Worm (Caenorhabditis elegans) whole organism, young adult: ENCODE measurements around the gene F20D6.2.

ENCODE experiments used
- B0336.3 ChIP-seq: fragments of 200-800 bp; sonication (Bioruptor generic); IDR thresholded peaks from 2 replicates; pipeline ENCODE4 v1.3.6; 2022; ENCODE audit warnings: missing genetic modification characterization, missing compliant biosample characterization
- F23B12.7 ChIP-seq: sonication (generic microtip); optimal IDR thresholded peaks from 2 replicates; lab custom pipeline; 2017; ENCODE audit warnings: missing genetic modification characterization, mild to moderate bottlenecking, missing compliant biosample characterization, antibody characterized with exemption, moderate library complexity; ENCODE audit not compliant: insufficient read depth
- F49E8.2 ChIP-seq: sonication (generic microtip); optimal IDR thresholded peaks from 3 replicates; lab custom pipeline; 2017; ENCODE audit warnings: missing genetic modification characterization, mild to moderate bottlenecking, missing compliant biosample characterization, antibody characterized with exemption, moderate library complexity; ENCODE audit not compliant: insufficient read depth
- Y53F4B.3 ChIP-seq: fragments of 200-800 bp; sonication (Bioruptor generic); IDR thresholded peaks from 2 replicates; pipeline ENCODE4 v1.3.6; 2022; ENCODE audit warnings: missing genetic modification reagents, missing genetic modification characterization, missing compliant biosample characterization
- ZK185.1 ChIP-seq: sonication (generic microtip); optimal IDR thresholded peaks from 2 replicates; lab custom pipeline; 2016; ENCODE audit warnings: mild to moderate bottlenecking, missing genetic modification characterization, missing compliant biosample characterization; ENCODE audit not compliant: poor library complexity, severe bottlenecking
- aptf-2 ChIP-seq: fragments of 200-800 bp; sonication (Bioruptor generic); conservative IDR thresholded peaks from 2 replicates; pipeline ENCODE4 v1.3.6; 2022; ENCODE audit warnings: missing genetic modification reagents, missing genetic modification characterization, missing compliant biosample characterization
- atf-7 ChIP-seq: sonication (generic microtip); optimal IDR thresholded peaks from 2 replicates; lab custom pipeline; 2017; ENCODE audit warnings: mild to moderate bottlenecking, missing genetic modification characterization, missing compliant biosample characterization
- attf-5 ChIP-seq: fragments of 200-800 bp; sonication (Bioruptor generic); optimal IDR thresholded peaks from 2 replicates; lab custom pipeline; 2018; ENCODE audit warnings: mild to moderate bottlenecking, missing genetic modification characterization, missing compliant biosample characterization
- attf-6 ChIP-seq: fragments of 200-800 bp; sonication (Bioruptor generic); IDR thresholded peaks from 2 replicates; pipeline ENCODE4 v1.3.6; 2022; ENCODE audit warnings: missing genetic modification reagents, missing genetic modification characterization, missing compliant biosample characterization
- bed-2 ChIP-seq: fragments of 200-800 bp; sonication (Bioruptor generic); IDR thresholded peaks from 2 replicates; pipeline ENCODE4 v1.3.6; 2022; ENCODE audit warnings: missing genetic modification reagents, missing genetic modification characterization, missing compliant biosample characterization
- ceh-27 ChIP-seq: fragments of 200-800 bp; sonication (Bioruptor generic); optimal IDR thresholded peaks from 2 replicates; lab custom pipeline; 2018; ENCODE audit warnings: mild to moderate bottlenecking, missing genetic modification characterization, moderate library complexity, missing compliant biosample characterization
- ceh-58 ChIP-seq: fragments of 200-800 bp; sonication (Bioruptor generic); IDR thresholded peaks from 2 replicates; pipeline ENCODE4 v1.3.6; 2022; ENCODE audit warnings: missing genetic modification characterization, missing compliant biosample characterization
- ceh-91 ChIP-seq: fragments of 200-800 bp; sonication (Bioruptor generic); IDR thresholded peaks from 2 replicates; pipeline ENCODE4 v1.3.6; 2022; ENCODE audit warnings: missing genetic modification reagents, missing genetic modification characterization, missing compliant biosample characterization
- fkh-3 ChIP-seq: sonication (generic microtip); optimal IDR thresholded peaks from 2 replicates; lab custom pipeline; 2016; ENCODE audit warnings: mild to moderate bottlenecking, missing genetic modification characterization, missing compliant biosample characterization
- hsf-1 ChIP-seq: fragments of 200-800 bp; sonication (Bioruptor generic); IDR thresholded peaks from 2 replicates; pipeline ENCODE4 v1.3.6; 2022; ENCODE audit warnings: missing genetic modification reagents, missing genetic modification characterization, missing compliant biosample characterization
- let-526 ChIP-seq: fragments of 200-800 bp; sonication (Bioruptor generic); IDR thresholded peaks from 2 replicates; pipeline ENCODE4 v1.3.6; 2022; ENCODE audit warnings: missing genetic modification reagents, missing genetic modification characterization, missing compliant biosample characterization
- let-607 ChIP-seq, 2 experiments: fragments of 200-800 bp in 1 of 2; sonication (Bioruptor generic) in 1 of 2; sonication (generic microtip) in 1 of 2; optimal IDR thresholded peaks; 2 replicates each; lab custom pipeline; 2016 to 2018; ENCODE audit warnings: mild to moderate bottlenecking in 2 of 2, missing compliant biosample characterization in 2 of 2, missing genetic modification characterization in 2 of 2, moderate library complexity in 2 of 2, missing genotype in 1 of 2
- lir-1 ChIP-seq: fragments of 200-800 bp; sonication (Bioruptor generic); conservative IDR thresholded peaks from 2 replicates; pipeline ENCODE4 v1.3.6; 2022; ENCODE audit warnings: missing genetic modification reagents, missing genetic modification characterization, missing compliant biosample characterization
- lsy-27 ChIP-seq: sonication (generic microtip); optimal IDR thresholded peaks from 2 replicates; lab custom pipeline; 2017; ENCODE audit warnings: missing genetic modification characterization, mild to moderate bottlenecking, missing compliant biosample characterization, antibody characterized with exemption, missing genotype, borderline replicate concordance; ENCODE audit not compliant: insufficient read depth
- mel-28 ChIP-seq: sonication (generic microtip); optimal IDR thresholded peaks from 2 replicates; lab custom pipeline; 2016; ENCODE audit warnings: borderline replicate concordance, mild to moderate bottlenecking, missing genetic modification characterization, missing compliant biosample characterization
- nfya-2 ChIP-seq: fragments of 200-800 bp; sonication (Bioruptor generic); IDR thresholded peaks from 2 replicates; pipeline ENCODE4 v1.3.6; 2022; ENCODE audit warnings: missing genetic modification reagents, missing genetic modification characterization, missing compliant biosample characterization
- nhr-80 ChIP-seq: sonication (generic microtip); optimal IDR thresholded peaks from 2 replicates; lab custom pipeline; 2016; ENCODE audit warnings: missing genetic modification characterization, missing compliant biosample characterization
- rcor-1 ChIP-seq: fragments of 200-800 bp; sonication (Bioruptor generic); IDR thresholded peaks from 2 replicates; pipeline ENCODE4 v1.3.6; 2022; ENCODE audit warnings: missing genetic modification reagents, missing genetic modification characterization, missing compliant biosample characterization
- sdz-38 ChIP-seq: sonication (generic microtip); optimal IDR thresholded peaks from 2 replicates; lab custom pipeline; 2016; ENCODE audit warnings: missing genotype, missing genetic modification characterization, missing compliant biosample characterization
- snpc-3.4 ChIP-seq: sonication (generic microtip); optimal IDR thresholded peaks from 2 replicates; lab custom pipeline; 2017; ENCODE audit warnings: missing genetic modification characterization, mild to moderate bottlenecking, missing compliant biosample characterization, antibody characterized with exemption, moderate library complexity, missing genotype, missing genetic modification reagents
- somi-1 ChIP-seq: fragments of 200-800 bp; sonication (Bioruptor generic); optimal IDR thresholded peaks from 2 replicates; lab custom pipeline; 2018; ENCODE audit warnings: mild to moderate bottlenecking, missing genetic modification characterization, missing compliant biosample characterization
- tbp1 ChIP-seq: fragments of 200-800 bp; sonication (Bioruptor generic); optimal IDR thresholded peaks from 2 replicates; lab custom pipeline; 2018; ENCODE audit warnings: mild to moderate bottlenecking, missing genetic modification characterization, missing compliant biosample characterization
- tlf-1 ChIP-seq: fragments of 200-800 bp; sonication (Bioruptor generic); optimal IDR thresholded peaks from 2 replicates; lab custom pipeline; 2018; ENCODE audit warnings: mild to moderate bottlenecking, missing genetic modification characterization, missing compliant biosample characterization
- unc-130 ChIP-seq: sonication (generic microtip); optimal IDR thresholded peaks from 2 replicates; lab custom pipeline; 2016; ENCODE audit warnings: missing genetic modification reagents, missing genetic modification characterization, missing compliant biosample characterization
- ztf-26 ChIP-seq: sonication (generic microtip); optimal IDR thresholded peaks from 2 replicates; lab custom pipeline; 2017; ENCODE audit warnings: missing genetic modification characterization, missing compliant biosample characterization
- ztf-3 ChIP-seq: fragments of 200-800 bp; sonication (Bioruptor generic); optimal IDR thresholded peaks from 2 replicates; lab custom pipeline; 2018; ENCODE audit warnings: mild to moderate bottlenecking, missing genetic modification characterization, missing compliant biosample characterization
- ztf-6 ChIP-seq: fragments of 200-800 bp; sonication (Bioruptor generic); IDR thresholded peaks from 2 replicates; pipeline ENCODE4 v1.3.6; 2022; ENCODE audit warnings: missing genetic modification reagents, missing genetic modification characterization, missing compliant biosample characterization

Gene F20D6.2

ce11 chrV:8185737-8186136, at the start of gene F20D6.2:
Gene F20D6.2 (plus strand): TSS chrV:8186037.
- no peak for TF ChIP-seq bed-2 (GFP tag; lab: Robert Waterston, UW)
- no peak for TF ChIP-seq Y53F4B.3
- TF ChIP-seq rcor-1 (GFP tag; lab: Robert Waterston, UW) = no peak
- no peak for TF ChIP-seq fkh-3 (tag; lab: Kevin White, UChicago)
- no peak for TF ChIP-seq ztf-3 (GFP tag; lab: Kevin White, UChicago)
- TF ChIP-seq unc-130 (GFP tag; lab: Kevin White, UChicago) = no peak
- TF ChIP-seq, all 124 proteins: peak for 0

- TF ChIP-seq attf-5 (GFP tag; lab: Kevin White, UChicago) (no peak), ceh-91 (GFP tag; lab: Robert Waterston, UW) (no peak), let-526 (GFP tag; lab: Robert Waterston, UW) (no peak), tbp1 (GFP tag; lab: Kevin White, UChicago) (no peak), nfya-2 (no peak), bed-2 (GFP tag; lab: Robert Waterston, UW) (no peak), atf-7 (tag; lab: Kevin White, UChicago) (no peak), somi-1 (no peak), mel-28 (tag; lab: Kevin White, UChicago) (no peak), lsy-27 (no peak), nhr-80 (no peak), tlf-1 (GFP tag; lab: Kevin White, UChicago) (no peak), F23B12.7 (tag; lab: Kevin White, UChicago) (no peak), aptf-2 (GFP tag; lab: Robert Waterston, UW) (no peak), sdz-38 (tag; lab: Kevin White, UChicago) (no peak), lir-1 (no peak), let-607 (tag; optimal IDR thresholded peaks at IDR 0.05; lab: Kevin White, UChicago) (no peak), ceh-27 (GFP tag; lab: Kevin White, UChicago) (no peak), snpc-3.4 (tag; lab: Kevin White, UChicago) (no peak), ztf-6 (no peak)
These were observed 42.2 kb upstream of the F20D6.2 start, which contains the start of gene D1014.2 for ce11 chrV:8143605-8144004. Gene D1014.2 (plus strand): TSS chrV:8143905.

DNA sequence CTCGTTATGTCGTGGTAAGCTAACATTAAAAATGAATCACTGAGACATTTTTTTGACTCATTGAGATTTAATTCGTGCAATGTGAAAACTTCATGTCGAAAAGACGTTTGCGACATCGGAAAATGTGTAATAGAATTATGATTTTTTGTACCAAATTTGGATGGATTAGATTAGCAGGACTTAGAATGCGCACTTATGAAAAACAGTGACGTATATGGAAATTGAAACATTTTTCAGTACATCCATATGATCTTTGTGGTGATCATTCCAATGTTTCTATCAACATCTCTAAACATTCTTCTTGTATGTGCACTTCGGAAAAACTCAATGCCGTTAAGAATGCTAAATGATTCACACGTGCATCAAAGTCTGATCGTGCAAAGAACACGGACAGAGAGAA, 41.3 kb upstream of the F20D6.2 start:
- TF ChIP-seq ztf-26 (tag; lab: Kevin White, UChicago) (no peak), ZK185.1 (tag; lab: Kevin White, UChicago) (no peak), ceh-27 (GFP tag; lab: Kevin White, UChicago) (no peak), hsf-1 (GFP tag; lab: Robert Waterston, UW) (no peak), B0336.3 (GFP tag; lab: Robert Waterston, UW) (no peak), attf-6 (GFP tag; lab: Robert Waterston, UW) (no peak)

DNA sequence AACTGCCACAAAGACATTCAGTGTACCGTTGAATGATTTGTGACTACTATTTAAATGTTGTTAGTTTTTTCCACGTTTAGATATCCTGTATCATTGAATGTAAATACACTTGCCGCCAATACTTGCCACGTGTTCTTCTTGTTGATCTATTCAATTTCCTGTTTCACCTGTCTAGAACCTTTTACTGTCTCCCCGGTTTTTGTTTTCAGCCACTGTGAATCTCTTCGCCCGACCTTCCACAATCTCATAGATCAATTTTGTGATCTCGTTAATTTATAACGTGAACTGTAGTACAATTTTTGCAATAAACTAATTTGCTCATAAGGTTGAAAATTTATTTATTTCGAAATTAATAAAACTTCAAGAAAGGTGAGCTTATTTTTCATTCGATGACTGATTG, 40.5 kb upstream of the F20D6.2 start, which contains the start of gene D1014.13:
Gene D1014.13, plus strand, starts transcription at position 301 of the 400 bp plus-strand sequence.
- TF ChIP-seq snpc-3.4 (tag; lab: Kevin White, UChicago) (no peak), F49E8.2 (tag; lab: Kevin White, UChicago) (no peak), ceh-58 (GFP tag; lab: Robert Waterston, UW) (no peak)
